Fruit fly (Drosophila melanogaster): ENCODE data around the gene CG13970.
A peak's percentile ranks its signal among the peaks of the same experiment; 100 is the strongest.

Gene CG13970

DNA sequence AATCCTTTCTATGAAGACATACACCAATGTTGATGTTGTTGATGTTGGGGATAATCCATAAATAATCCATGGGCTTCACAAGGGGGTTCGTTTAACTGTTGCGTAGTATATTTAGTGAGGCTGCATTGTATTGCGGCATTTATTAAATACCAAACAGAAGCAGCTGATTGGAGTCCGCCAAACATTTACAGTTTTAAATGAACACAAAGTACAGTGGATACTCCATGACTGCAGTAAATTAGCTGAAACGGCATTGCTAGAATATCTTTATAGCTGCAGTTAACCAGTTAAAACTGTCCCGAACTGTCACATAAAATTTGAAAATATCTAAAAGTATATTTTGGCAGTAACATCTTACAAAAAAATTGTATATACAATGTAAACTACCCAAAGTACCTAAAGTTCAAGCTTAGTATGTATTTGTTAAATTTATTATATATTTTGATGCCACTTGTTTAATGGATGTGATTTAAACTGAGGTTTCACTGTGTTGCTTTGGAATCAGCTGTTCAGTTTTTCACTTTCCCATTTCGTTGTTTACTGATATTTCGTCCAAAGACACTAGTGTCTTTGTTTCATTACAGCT is 12.8 kb downstream of the CG13970 start, which contains the start of the genes CG10747 and Pyroxd1 (continued):
- TF ChIP-seq Mrtf (GFP tag; IDR thresholded peaks at IDR 0.05): peak; percentile 95
- TF ChIP-seq CG11093 (GFP tag; IDR thresholded peaks at IDR 0.05): peak; percentile 95
- peak; percentile 93 for TF ChIP-seq danr (GFP tag; IDR thresholded peaks at IDR 0.05)
- TF ChIP-seq org-1 (GFP tag; optimal IDR thresholded peaks at IDR 0.05): peak; percentile 92
- TF ChIP-seq cg (GFP tag; optimal IDR thresholded peaks at IDR 0.05): no peak
- TF ChIP-seq MESR4 (GFP tag; optimal IDR thresholded peaks at IDR 0.05): peak; percentile 80
- TF ChIP-seq hbn (GFP tag; IDR thresholded peaks at IDR 0.05; ENCODE audit: partially characterized antibody): no peak
- TF ChIP-seq lmd (GFP tag; IDR thresholded peaks at IDR 0.05): peak; percentile 98
- TF ChIP-seq fd64A (GFP tag; optimal IDR thresholded peaks at IDR 0.05): peak; percentile 78
- peak; percentile 91 for TF ChIP-seq E2f2 (GFP tag; IDR thresholded peaks at IDR 0.05)
- TF ChIP-seq p53 (GFP tag; optimal IDR thresholded peaks at IDR 0.05): peak; percentile 80
- peak; percentile 98 for TF ChIP-seq slbo (GFP tag; IDR thresholded peaks at IDR 0.05)
- TF ChIP-seq ttk (GFP tag; IDR thresholded peaks at IDR 0.05): peak; percentile 94
- TF ChIP-seq chinmo (GFP tag; IDR thresholded peaks at IDR 0.05; ENCODE audit: partially characterized antibody): 0 out of 4 replicates have a peak, but pooled peaks have one; percentile 63
- TF ChIP-seq CG15011 (GFP tag; optimal IDR thresholded peaks at IDR 0.05): peak; percentile 93
- peak; percentile 35; the same call in 1 of the 2 replicates for TF ChIP-seq CG4360 (GFP tag; IDR thresholded peaks at IDR 0.05)
- peak; percentile 78 for TF ChIP-seq CG10321 (GFP tag; IDR thresholded peaks at IDR 0.05)
- peak; percentile 94 for TF ChIP-seq CG14667 (GFP tag; IDR thresholded peaks at IDR 0.05)
- peak; percentile 85 for TF ChIP-seq dan (GFP tag; IDR thresholded peaks at IDR 0.05)
- peak; percentile 90 for TF ChIP-seq Mes4 (GFP tag; optimal IDR thresholded peaks at IDR 0.05)
- TF ChIP-seq Sry-β (GFP tag; optimal IDR thresholded peaks at IDR 0.05): peak; percentile 21
- TF ChIP-seq CG10959 (GFP tag; IDR thresholded peaks at IDR 0.05): peak; percentile 79
- TF ChIP-seq grau (tag; optimal IDR thresholded peaks at IDR 0.05): peak; percentile 100
- TF ChIP-seq Hand (GFP tag; optimal IDR thresholded peaks at IDR 0.05): peak; percentile 94
- TF ChIP-seq CG11247 (GFP tag; IDR thresholded peaks at IDR 0.05): peak; percentile 96
- peak; percentile 82 for TF ChIP-seq wek (GFP tag; optimal IDR thresholded peaks at IDR 0.05)
- peak; percentile 96 for TF ChIP-seq CG10462 (GFP tag; optimal IDR thresholded peaks at IDR 0.05)
- TF ChIP-seq nau (GFP tag; optimal IDR thresholded peaks at IDR 0.05): peak; percentile 92
- peak; percentile 91 for TF ChIP-seq cwo (GFP tag; optimal IDR thresholded peaks at IDR 0.05)
- peak; percentile 88 for TF ChIP-seq Bdp1 (GFP tag; optimal IDR thresholded peaks at IDR 0.05)
- TF ChIP-seq Nf-YC (tag; optimal IDR thresholded peaks at IDR 0.05): peak; percentile 90
- TF ChIP-seq luna (GFP tag; optimal IDR thresholded peaks at IDR 0.05): peak; percentile 85
- peak; percentile 97 for TF ChIP-seq odd (GFP tag; optimal IDR thresholded peaks at IDR 0.05)
- TF ChIP-seq sd (tag; optimal IDR thresholded peaks at IDR 0.05): peak; percentile 95
- TF ChIP-seq sens-2 (GFP tag; IDR thresholded peaks at IDR 0.05): peak; percentile 81
- peak; percentile 49 for TF ChIP-seq pfk (GFP tag; optimal IDR thresholded peaks at IDR 0.05)
- TF ChIP-seq bab2 (GFP tag; optimal IDR thresholded peaks at IDR 0.05): peak; percentile 96
- peak; percentile 89 for TF ChIP-seq corto (GFP tag; optimal IDR thresholded peaks at IDR 0.05)
- TF ChIP-seq CG18011 (GFP tag; optimal IDR thresholded peaks at IDR 0.05): peak; percentile 89
- peak; percentile 93 for TF ChIP-seq oc (tag; optimal IDR thresholded peaks at IDR 0.05)
- peak; percentile 91 for TF ChIP-seq Nf-YA (GFP tag; IDR thresholded peaks at IDR 0.05)
- peak; percentile 90 for TF ChIP-seq slou (GFP tag; optimal IDR thresholded peaks at IDR 0.05)
- peak; percentile 80 for TF ChIP-seq CG3995 (GFP tag; optimal IDR thresholded peaks at IDR 0.05)
- TF ChIP-seq mirr (GFP tag; optimal IDR thresholded peaks at IDR 0.05): peak; percentile 93
- peak; percentile 98 for TF ChIP-seq CG8924 (tag; optimal IDR thresholded peaks at IDR 0.05)
- peak; percentile 98 for TF ChIP-seq dysf (GFP tag; IDR thresholded peaks at IDR 0.05)
- TF ChIP-seq CG9215 (GFP tag; IDR thresholded peaks at IDR 0.05): peak; percentile 95
- peak; percentile 92 for TF ChIP-seq ewg (GFP tag; optimal IDR thresholded peaks at IDR 0.05)
- peak; percentile 97 for TF ChIP-seq sob (GFP tag; IDR thresholded peaks at IDR 0.05)
- peak; percentile 85 for TF ChIP-seq CG4707 (GFP tag; optimal IDR thresholded peaks at IDR 0.05)

Data from whole organism, embryonic.